Worm (Caenorhabditis elegans) whole organism, L1 larva: Measurements from ENCODE around the gene Y53G8AM.7.

Experiments
- C16A3.4 ChIP-seq: fragments of 150-350 bp; optimal IDR thresholded peaks from 2 replicates; lab custom pipeline; 2014; ENCODE audit warnings: missing biosample characterization, missing genetic modification characterization
- F16B12.6 ChIP-seq: fragments of 150-350 bp; optimal IDR thresholded peaks from 2 replicates; lab custom pipeline; 2014; ENCODE audit warnings: missing biosample characterization, missing genetic modification characterization
- Y116A8C.19 ChIP-seq: sonication (generic microtip); optimal IDR thresholded peaks from 2 replicates; lab custom pipeline; 2016; ENCODE audit warnings: missing compliant biosample characterization, missing genetic modification characterization, borderline replicate concordance
- aly-2 ChIP-seq: fragments of 150-350 bp; optimal IDR thresholded peaks from 2 replicates; lab custom pipeline; 2014; ENCODE audit warnings: missing biosample characterization, missing genetic modification characterization
- blmp-1 ChIP-seq: fragments of 150-350 bp; optimal IDR thresholded peaks from 2 replicates; lab custom pipeline; 2014; ENCODE audit warnings: missing biosample characterization, missing genetic modification characterization
- ceh-63 ChIP-seq: fragments of 200-800 bp; sonication (Bioruptor generic); optimal IDR thresholded peaks from 2 replicates; lab custom pipeline; 2018; ENCODE audit warnings: mild to moderate bottlenecking, missing genetic modification characterization, missing compliant biosample characterization
- ceh-8 ChIP-seq: fragments of 200-800 bp; sonication (Bioruptor generic); optimal IDR thresholded peaks from 2 replicates; lab custom pipeline; 2018; ENCODE audit warnings: mild to moderate bottlenecking, missing genetic modification characterization, moderate library complexity, missing compliant biosample characterization
- ceh-82 ChIP-seq, 3 experiments: fragments of 150-350 bp in 1 of 3; sonication (generic microtip) in 2 of 3; optimal IDR thresholded peaks; 2 replicates each; lab custom pipeline; 2014 to 2017; ENCODE audit warnings: missing biosample characterization in 3 of 3, missing genetic modification characterization in 3 of 3
- ceh-90 ChIP-seq: sonication (generic microtip); optimal IDR thresholded peaks from 2 replicates; lab custom pipeline; 2016; ENCODE audit warnings: missing genetic modification characterization, missing compliant biosample characterization
- ces-1 ChIP-seq: fragments of 150-350 bp; optimal IDR thresholded peaks from 2 replicates; lab custom pipeline; 2014; ENCODE audit warnings: missing biosample characterization, missing genetic modification reagents, missing genetic modification characterization
- dpl-1 ChIP-seq, 3 experiments: fragments of 150-350 bp in 2 of 3; sonication (generic microtip) in 1 of 3; optimal IDR thresholded peaks; 2 replicates each; lab custom pipeline; 2014 to 2017; ENCODE audit warnings: missing biosample characterization in 3 of 3, missing genetic modification characterization in 3 of 3, missing genetic modification reagents in 3 of 3
- efl-1 ChIP-seq, 4 experiments: fragments of 150-350 bp; optimal IDR thresholded peaks in 3 of 4; peaks in 1 of 4; 1 replicate in 1 of 4; 2 replicates in 3 of 4; lab custom pipeline; 2014; ENCODE audit warnings: missing biosample characterization in 2 of 4, missing genetic modification characterization in 2 of 4, missing genetic modification reagents in 2 of 4
- efl-3 ChIP-seq: fragments of 200-800 bp; sonication (Bioruptor generic); optimal IDR thresholded peaks from 2 replicates; lab custom pipeline; 2018; ENCODE audit warnings: mild to moderate bottlenecking, missing genetic modification characterization, missing compliant biosample characterization
- egl-13 ChIP-seq: sonication (generic microtip); optimal IDR thresholded peaks from 2 replicates; lab custom pipeline; 2016; ENCODE audit warnings: missing genotype, missing genetic modification reagents, missing genetic modification characterization, missing compliant biosample characterization
- egl-27 ChIP-seq, 2 experiments: fragments of 150-350 bp in 1 of 2; sonication (generic microtip); optimal IDR thresholded peaks; 3 replicates each; lab custom pipeline; 2017 to 2018; ENCODE audit warnings: missing biosample characterization in 2 of 2, missing genetic modification characterization in 2 of 2, missing genetic modification reagents in 2 of 2
- elt-2 ChIP-seq: sonication (generic microtip); optimal IDR thresholded peaks from 2 replicates; lab custom pipeline; 2016; ENCODE audit warnings: missing genetic modification characterization, mild to moderate bottlenecking, inconsistent platforms, missing compliant biosample characterization, missing genetic modification reagents
- fkh-10 ChIP-seq: sonication (generic microtip); optimal IDR thresholded peaks from 2 replicates; lab custom pipeline; 2017; ENCODE audit warnings: missing biosample characterization, missing genetic modification reagents, missing genetic modification characterization
- fkh-4 ChIP-seq: sonication (generic microtip); optimal IDR thresholded peaks from 2 replicates; lab custom pipeline; 2016; ENCODE audit warnings: missing compliant biosample characterization, missing genetic modification characterization, borderline replicate concordance
- fkh-8 ChIP-seq: sonication (generic microtip); optimal IDR thresholded peaks from 2 replicates; lab custom pipeline; 2016; ENCODE audit warnings: mild to moderate bottlenecking, missing genetic modification characterization, missing compliant biosample characterization
- grh-1 ChIP-seq: fragments of 200-800 bp; sonication (Bioruptor generic); IDR thresholded peaks from 2 replicates; pipeline ENCODE4 v1.3.6; 2022; ENCODE audit warnings: missing genetic modification reagents, missing genetic modification characterization, missing compliant biosample characterization
- hpl-2 ChIP-seq: fragments of 150-350 bp; optimal IDR thresholded peaks from 2 replicates; lab custom pipeline; 2014; ENCODE audit warnings: missing biosample characterization, missing genetic modification reagents, missing genetic modification characterization
- irx-1 ChIP-seq: sonication (generic microtip); optimal IDR thresholded peaks from 2 replicates; lab custom pipeline; 2016; ENCODE audit warnings: missing genetic modification characterization, missing compliant biosample characterization
- isw-1 ChIP-seq: fragments of 200-800 bp; sonication (Bioruptor generic); IDR thresholded peaks from 2 replicates; pipeline ENCODE4 v1.3.6; 2022; ENCODE audit warnings: missing genetic modification characterization, missing compliant biosample characterization
- jun-1 ChIP-seq: fragments of 150-350 bp; optimal IDR thresholded peaks from 2 replicates; lab custom pipeline; 2014; ENCODE audit warnings: missing biosample characterization, missing genetic modification reagents, missing genetic modification characterization
- lin-15B ChIP-seq: fragments of 150-350 bp; sonication (generic microtip); optimal IDR thresholded peaks from 3 replicates; lab custom pipeline; 2014; ENCODE audit warnings: missing biosample characterization, missing genetic modification characterization
- lin-35 ChIP-seq, 2 experiments: fragments of 150-350 bp; optimal IDR thresholded peaks; 2 replicates each; lab custom pipeline; 2014; ENCODE audit warnings: missing biosample characterization in 2 of 2, missing genetic modification characterization in 2 of 2, missing genetic modification reagents in 2 of 2
- lir-3 ChIP-seq: sonication (generic microtip); optimal IDR thresholded peaks from 2 replicates; lab custom pipeline; 2016; ENCODE audit warnings: mild to moderate bottlenecking, missing genetic modification characterization, moderate library complexity, missing compliant biosample characterization; ENCODE audit not compliant: poor library complexity
- mep-1 ChIP-seq: fragments of 150-350 bp; optimal IDR thresholded peaks from 2 replicates; lab custom pipeline; 2014; ENCODE audit warnings: missing biosample characterization, missing genetic modification characterization
- nhr-19 ChIP-seq: fragments of 200-800 bp; sonication (Bioruptor generic); conservative IDR thresholded peaks from 2 replicates; pipeline ENCODE4 v1.3.6; 2022; ENCODE audit warnings: missing genetic modification characterization, missing compliant biosample characterization
- nhr-47 ChIP-seq: sonication (generic microtip); optimal IDR thresholded peaks from 2 replicates; lab custom pipeline; 2016; ENCODE audit warnings: mild to moderate bottlenecking, missing genetic modification characterization, moderate library complexity, missing compliant biosample characterization
- nhr-71 ChIP-seq: sonication (generic microtip); optimal IDR thresholded peaks from 2 replicates; lab custom pipeline; 2016; ENCODE audit warnings: mild to moderate bottlenecking, missing genetic modification characterization, moderate library complexity, missing compliant biosample characterization
- nhr-84 ChIP-seq: sonication (generic microtip); optimal IDR thresholded peaks from 2 replicates; lab custom pipeline; 2017; ENCODE audit warnings: missing biosample characterization, missing genetic modification characterization
- nhr-85 ChIP-seq: sonication (generic microtip); peaks from one replicate; lab custom pipeline; 2016; ENCODE audit warnings: missing genetic modification characterization, inconsistent platforms, missing compliant biosample characterization
- nhr-90 ChIP-seq: sonication (generic microtip); optimal IDR thresholded peaks from 2 replicates; lab custom pipeline; 2016; ENCODE audit warnings: mild to moderate bottlenecking, missing genetic modification characterization, missing compliant biosample characterization; ENCODE audit not compliant: poor library complexity
- pag-3 ChIP-seq: sonication (generic microtip); optimal IDR thresholded peaks from 2 replicates; lab custom pipeline; 2017; ENCODE audit warnings: missing genetic modification characterization, mild to moderate bottlenecking, missing compliant biosample characterization, antibody characterized with exemption, borderline replicate concordance; ENCODE audit not compliant: insufficient read depth
- pax-3 ChIP-seq: fragments of 200-800 bp; sonication (Bioruptor generic); optimal IDR thresholded peaks from 2 replicates; lab custom pipeline; 2018; ENCODE audit warnings: mild to moderate bottlenecking, missing genetic modification characterization, moderate library complexity, missing compliant biosample characterization
- pqm-1 ChIP-seq: sonication (generic microtip); optimal IDR thresholded peaks from 3 replicates; lab custom pipeline; 2017; ENCODE audit warnings: missing biosample characterization, missing genetic modification characterization
- snpc-4 ChIP-seq: fragments of 150-350 bp; optimal IDR thresholded peaks from 2 replicates; lab custom pipeline; 2014; ENCODE audit warnings: missing biosample characterization, missing genetic modification characterization
- snu-23 ChIP-seq: sonication (generic microtip); optimal IDR thresholded peaks from 2 replicates; lab custom pipeline; 2016; ENCODE audit warnings: missing genetic modification characterization, missing compliant biosample characterization
- sox-4 ChIP-seq: sonication (generic microtip); optimal IDR thresholded peaks from 2 replicates; lab custom pipeline; 2016; ENCODE audit warnings: missing genetic modification characterization, missing compliant biosample characterization
- sptf-1 ChIP-seq: fragments of 150-350 bp; optimal IDR thresholded peaks from 2 replicates; lab custom pipeline; 2014; ENCODE audit warnings: missing biosample characterization, missing genetic modification characterization
- sup-37 ChIP-seq: fragments of 200-800 bp; sonication (Bioruptor generic); optimal IDR thresholded peaks from 2 replicates; lab custom pipeline; 2018; ENCODE audit warnings: mild to moderate bottlenecking, missing genetic modification characterization, missing compliant biosample characterization
- swsn-7 ChIP-seq: sonication (generic microtip); optimal IDR thresholded peaks from 2 replicates; lab custom pipeline; 2016; ENCODE audit warnings: missing genetic modification characterization, missing compliant biosample characterization
- tbx-2 ChIP-seq: sonication (generic microtip); optimal IDR thresholded peaks from 2 replicates; lab custom pipeline; 2016; ENCODE audit warnings: missing genetic modification characterization, missing compliant biosample characterization
- tlp-1 ChIP-seq: fragments of 150-350 bp; optimal IDR thresholded peaks from 2 replicates; lab custom pipeline; 2014; ENCODE audit warnings: missing biosample characterization, missing genetic modification characterization
- unc-30 ChIP-seq: sonication (generic microtip); optimal IDR thresholded peaks from 2 replicates; lab custom pipeline; 2017; ENCODE audit warnings: missing biosample characterization, missing genetic modification characterization
- unc-86 ChIP-seq: sonication (generic microtip); optimal IDR thresholded peaks from 2 replicates; lab custom pipeline; 2016; ENCODE audit warnings: missing genetic modification characterization, missing compliant biosample characterization
- unc-98 ChIP-seq: fragments of 200-800 bp; sonication (Bioruptor generic); IDR thresholded peaks from 2 replicates; pipeline ENCODE4 v1.3.6; 2022; ENCODE audit warnings: missing genetic modification characterization, missing compliant biosample characterization
- xbp-1 ChIP-seq: sonication (generic microtip); optimal IDR thresholded peaks from 2 replicates; lab custom pipeline; 2016; ENCODE audit warnings: missing genetic modification characterization, missing compliant biosample characterization
- zag-1 ChIP-seq: fragments of 150-350 bp; optimal IDR thresholded peaks from 2 replicates; lab custom pipeline; 2014; ENCODE audit warnings: missing biosample characterization, missing genetic modification characterization
- zip-4 ChIP-seq: fragments of 200-800 bp; sonication (Bioruptor generic); optimal IDR thresholded peaks from 2 replicates; lab custom pipeline; 2018; ENCODE audit warnings: mild to moderate bottlenecking, missing genetic modification characterization, moderate library complexity, missing compliant biosample characterization
- ztf-11 ChIP-seq, 2 experiments: sonication (generic microtip); optimal IDR thresholded peaks; 2 replicates each; lab custom pipeline; 2016 to 2017; ENCODE audit warnings: missing genetic modification characterization in 2 of 2, missing biosample characterization in 1 of 2, missing compliant biosample characterization in 1 of 2

Y53G8AM.7 gene

DNA sequence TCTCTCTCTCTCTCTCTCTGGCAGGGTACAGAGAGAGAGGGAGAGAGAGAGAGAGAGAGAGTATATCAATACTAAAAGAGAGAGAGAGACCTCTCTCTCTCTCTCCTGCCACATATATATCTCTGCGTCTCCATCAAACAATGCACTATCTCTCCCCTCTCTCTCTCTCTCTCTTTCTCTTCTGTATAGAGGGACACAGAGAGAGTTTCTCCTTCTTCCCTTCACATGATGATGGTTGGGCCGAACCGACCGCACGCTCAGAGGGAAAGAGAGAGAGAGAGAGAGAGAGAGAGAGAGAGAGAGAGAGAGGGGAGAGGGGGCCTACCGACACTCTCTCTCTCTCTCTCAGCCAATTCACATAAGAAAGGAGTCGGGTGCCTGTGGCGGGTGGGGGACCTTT is 5.2 kb upstream of the Y53G8AM.7 start:
- peak; percentile 54 to 70 for TF ChIP-seq lin-35 (GFP tag; optimal IDR thresholded peaks at IDR 0.05; lab: Kevin White, UChicago)
- no peak for TF ChIP-seq pag-3 (tag; lab: Kevin White, UChicago)
- no peak for TF ChIP-seq ces-1 (GFP tag; lab: Kevin White, UChicago)
- TF ChIP-seq nhr-84 = no peak
- peak; percentile 58 for TF ChIP-seq sup-37 (GFP tag; lab: Kevin White, UChicago)
- no peak for TF ChIP-seq zag-1 (tag; lab: Kevin White, UChicago)
- peak; percentile 84 for TF ChIP-seq nhr-90 (tag; lab: Kevin White, UChicago)
- TF ChIP-seq Y116A8C.19 = no peak
- TF ChIP-seq unc-30 (tag; lab: Kevin White, UChicago) = no peak
- TF ChIP-seq ceh-63 (GFP tag; lab: Kevin White, UChicago) = no peak
- no peak for TF ChIP-seq lin-15B (tag; lab: Kevin White, UChicago)
- TF ChIP-seq sox-4 = no peak
- peak; percentile 36 for TF ChIP-seq irx-1 (tag; lab: Kevin White, UChicago)
- TF ChIP-seq fkh-10 (GFP tag; lab: Kevin White, UChicago) = peak; percentile 3
- TF ChIP-seq tbx-2 = peak; percentile 78
- no peak for TF ChIP-seq egl-13 (tag; lab: Kevin White, UChicago)
- peak in 1 of 2 experiments; percentile 9 for TF ChIP-seq egl-27 (tag; optimal IDR thresholded peaks at IDR 0.05; lab: Kevin White, UChicago)
- TF ChIP-seq nhr-19 (GFP tag; lab: Robert Waterston, UW) = peak; percentile 67
- TF ChIP-seq pax-3 (tag; lab: Kevin White, UChicago) = no peak
- TF ChIP-seq F16B12.6 (tag; lab: Kevin White, UChicago) = no peak
- peak; percentile 50 for TF ChIP-seq blmp-1 (tag; lab: Kevin White, UChicago)
- TF ChIP-seq nhr-47 (tag; lab: Kevin White, UChicago) = peak; percentile 80
- no peak for TF ChIP-seq ceh-8 (GFP tag; lab: Kevin White, UChicago)
- TF ChIP-seq aly-2 = no peak
- TF ChIP-seq sptf-1 = no peak
- TF ChIP-seq unc-98 (GFP tag; lab: Robert Waterston, UW) = no peak
- peak; percentile 70 to 81 for TF ChIP-seq efl-1 (optimal IDR thresholded peaks at IDR 0.05; lab: Kevin White, UChicago)
- TF ChIP-seq efl-1 (GFP tag; optimal IDR thresholded peaks at IDR 0.05 in 1 of 2; lab: Kevin White, UChicago) = peak; percentile 13 to 92
- peak in 1 of 2 experiments; percentile 74 for TF ChIP-seq ztf-11 (tag; optimal IDR thresholded peaks at IDR 0.05; lab: Kevin White, UChicago)
- 0 out of 2 replicates have a peak, but pooled peaks have one; percentile 18 for TF ChIP-seq isw-1
- no peak for TF ChIP-seq fkh-4
- no peak for TF ChIP-seq fkh-8 (tag; lab: Kevin White, UChicago)
- peak; percentile 98 for TF ChIP-seq nhr-85 (tag; lab: Kevin White, UChicago)
- TF ChIP-seq elt-2 (tag; lab: Kevin White, UChicago) = peak; percentile 36
- TF ChIP-seq pqm-1 (tag; lab: Kevin White, UChicago) = no peak
- no peak for TF ChIP-seq jun-1 (tag; lab: Kevin White, UChicago)
- no peak for TF ChIP-seq zip-4 (GFP tag; lab: Kevin White, UChicago)
- TF ChIP-seq ceh-82 (tag; optimal IDR thresholded peaks at IDR 0.05; lab: Kevin White, UChicago) = peak in 1 of 3 experiments; percentile 3
- no peak for TF ChIP-seq snpc-4 (tag; lab: Kevin White, UChicago)
- peak; percentile 33 for TF ChIP-seq unc-86 (tag; lab: Kevin White, UChicago)
- TF ChIP-seq hpl-2 = no peak
- TF ChIP-seq dpl-1 (GFP tag; optimal IDR thresholded peaks at IDR 0.05; lab: Kevin White, UChicago) = peak in 2 of 3 experiments; percentile 51 to 52
- TF ChIP-seq xbp-1 (tag; lab: Kevin White, UChicago) = peak; percentile 41
- TF ChIP-seq ceh-90 = no peak
- no peak for TF ChIP-seq grh-1 (GFP tag; lab: Robert Waterston, UW)
- peak; percentile 90 for TF ChIP-seq nhr-71 (tag; lab: Kevin White, UChicago)
- TF ChIP-seq efl-3 (GFP tag; lab: Kevin White, UChicago) = no peak
- no peak for TF ChIP-seq tlp-1
- peak; percentile 24 for TF ChIP-seq C16A3.4 (tag; lab: Kevin White, UChicago)
- no peak for TF ChIP-seq lir-3
- peak; percentile 85 for TF ChIP-seq snu-23
- TF ChIP-seq swsn-7 = peak; percentile 78
- TF ChIP-seq mep-1 = no peak
